Worm (Caenorhabditis elegans) whole organism, L1 larva: ENCODE results near the gene W07E6.5.

Source experiments
- C04F5.9 ChIP-seq: sonication (generic microtip); optimal IDR thresholded peaks from 2 replicates; lab custom pipeline; 2016; ENCODE audit warnings: missing genetic modification characterization, missing compliant biosample characterization
- C16A3.4 ChIP-seq: fragments of 150-350 bp; optimal IDR thresholded peaks from 2 replicates; lab custom pipeline; 2014; ENCODE audit warnings: missing biosample characterization, missing genetic modification characterization
- F16B12.6 ChIP-seq: fragments of 150-350 bp; optimal IDR thresholded peaks from 2 replicates; lab custom pipeline; 2014; ENCODE audit warnings: missing biosample characterization, missing genetic modification characterization
- aha-1 ChIP-seq: fragments of 150-350 bp; optimal IDR thresholded peaks from 2 replicates; lab custom pipeline; 2014; ENCODE audit warnings: missing biosample characterization, missing genetic modification characterization
- ama-1 ChIP-seq: fragments of 150-350 bp; optimal IDR thresholded peaks from 2 replicates; lab custom pipeline; 2014
- blmp-1 ChIP-seq: fragments of 150-350 bp; optimal IDR thresholded peaks from 2 replicates; lab custom pipeline; 2014; ENCODE audit warnings: missing biosample characterization, missing genetic modification characterization
- ceh-82 ChIP-seq, 3 experiments: fragments of 150-350 bp in 1 of 3; sonication (generic microtip) in 2 of 3; optimal IDR thresholded peaks; 2 replicates each; lab custom pipeline; 2014 to 2017; ENCODE audit warnings: missing biosample characterization in 3 of 3, missing genetic modification characterization in 3 of 3
- ceh-90 ChIP-seq: sonication (generic microtip); optimal IDR thresholded peaks from 2 replicates; lab custom pipeline; 2016; ENCODE audit warnings: missing genetic modification characterization, missing compliant biosample characterization
- ces-1 ChIP-seq: fragments of 150-350 bp; optimal IDR thresholded peaks from 2 replicates; lab custom pipeline; 2014; ENCODE audit warnings: missing biosample characterization, missing genetic modification reagents, missing genetic modification characterization
- dpl-1 ChIP-seq, 3 experiments: fragments of 150-350 bp in 2 of 3; sonication (generic microtip) in 1 of 3; optimal IDR thresholded peaks; 2 replicates each; lab custom pipeline; 2014 to 2017; ENCODE audit warnings: missing biosample characterization in 3 of 3, missing genetic modification characterization in 3 of 3, missing genetic modification reagents in 3 of 3
- efl-1 ChIP-seq, 4 experiments: fragments of 150-350 bp; optimal IDR thresholded peaks in 3 of 4; peaks in 1 of 4; 1 replicate in 1 of 4; 2 replicates in 3 of 4; lab custom pipeline; 2014; ENCODE audit warnings: missing biosample characterization in 2 of 4, missing genetic modification characterization in 2 of 4, missing genetic modification reagents in 2 of 4
- egl-13 ChIP-seq: sonication (generic microtip); optimal IDR thresholded peaks from 2 replicates; lab custom pipeline; 2016; ENCODE audit warnings: missing genotype, missing genetic modification reagents, missing genetic modification characterization, missing compliant biosample characterization
- elt-3 ChIP-seq, 6 experiments: fragments of 150-350 bp in 1 of 6; sonication (generic microtip); optimal IDR thresholded peaks; 2 replicates each; lab custom pipeline; 2017 to 2018; ENCODE audit warnings: missing biosample characterization in 6 of 6, missing genetic modification characterization in 6 of 6, inconsistent platforms in 1 of 6
- fkh-4 ChIP-seq: sonication (generic microtip); optimal IDR thresholded peaks from 2 replicates; lab custom pipeline; 2016; ENCODE audit warnings: missing compliant biosample characterization, missing genetic modification characterization, borderline replicate concordance
- fkh-8 ChIP-seq: sonication (generic microtip); optimal IDR thresholded peaks from 2 replicates; lab custom pipeline; 2016; ENCODE audit warnings: mild to moderate bottlenecking, missing genetic modification characterization, missing compliant biosample characterization
- grh-1 ChIP-seq: fragments of 200-800 bp; sonication (Bioruptor generic); IDR thresholded peaks from 2 replicates; pipeline ENCODE4 v1.3.6; 2022; ENCODE audit warnings: missing genetic modification reagents, missing genetic modification characterization, missing compliant biosample characterization
- hlh-17 ChIP-seq: fragments of 200-800 bp; sonication (Bioruptor generic); optimal IDR thresholded peaks from 2 replicates; lab custom pipeline; 2018; ENCODE audit warnings: missing genetic modification characterization, mild to moderate bottlenecking, missing compliant biosample characterization, moderate library complexity, borderline replicate concordance
- irx-1 ChIP-seq: sonication (generic microtip); optimal IDR thresholded peaks from 2 replicates; lab custom pipeline; 2016; ENCODE audit warnings: missing genetic modification characterization, missing compliant biosample characterization
- isw-1 ChIP-seq: fragments of 200-800 bp; sonication (Bioruptor generic); IDR thresholded peaks from 2 replicates; pipeline ENCODE4 v1.3.6; 2022; ENCODE audit warnings: missing genetic modification characterization, missing compliant biosample characterization
- lin-15B ChIP-seq: fragments of 150-350 bp; sonication (generic microtip); optimal IDR thresholded peaks from 3 replicates; lab custom pipeline; 2014; ENCODE audit warnings: missing biosample characterization, missing genetic modification characterization
- lin-35 ChIP-seq, 2 experiments: fragments of 150-350 bp; optimal IDR thresholded peaks; 2 replicates each; lab custom pipeline; 2014; ENCODE audit warnings: missing biosample characterization in 2 of 2, missing genetic modification characterization in 2 of 2, missing genetic modification reagents in 2 of 2
- lir-3 ChIP-seq: sonication (generic microtip); optimal IDR thresholded peaks from 2 replicates; lab custom pipeline; 2016; ENCODE audit warnings: mild to moderate bottlenecking, missing genetic modification characterization, moderate library complexity, missing compliant biosample characterization; ENCODE audit not compliant: poor library complexity
- lsy-2 ChIP-seq, 2 experiments: fragments of 150-350 bp; optimal IDR thresholded peaks; 2 replicates each; lab custom pipeline; 2014; ENCODE audit warnings: missing biosample characterization in 2 of 2, missing genetic modification characterization in 2 of 2
- mab-9 ChIP-seq: fragments of 200-800 bp; sonication (Bioruptor generic); IDR thresholded peaks from 2 replicates; pipeline ENCODE4 v1.3.6; 2022; ENCODE audit warnings: missing genetic modification reagents, missing genetic modification characterization, missing compliant biosample characterization
- mdl-1 ChIP-seq, 2 experiments: fragments of 150-350 bp; optimal IDR thresholded peaks; 2 replicates each; lab custom pipeline; 2014 to 2017; ENCODE audit warnings: missing biosample characterization in 2 of 2, missing genetic modification characterization in 2 of 2, inconsistent platforms in 1 of 2
- mep-1 ChIP-seq: fragments of 150-350 bp; optimal IDR thresholded peaks from 2 replicates; lab custom pipeline; 2014; ENCODE audit warnings: missing biosample characterization, missing genetic modification characterization
- nhr-20 ChIP-seq: sonication (generic microtip); optimal IDR thresholded peaks from 2 replicates; lab custom pipeline; 2016; ENCODE audit warnings: mild to moderate bottlenecking, missing genetic modification characterization, missing compliant biosample characterization
- nhr-237 ChIP-seq: fragments of 150-350 bp; optimal IDR thresholded peaks from 2 replicates; lab custom pipeline; 2014; ENCODE audit warnings: missing biosample characterization, missing genetic modification characterization
- nhr-71 ChIP-seq: sonication (generic microtip); optimal IDR thresholded peaks from 2 replicates; lab custom pipeline; 2016; ENCODE audit warnings: mild to moderate bottlenecking, missing genetic modification characterization, moderate library complexity, missing compliant biosample characterization
- nhr-84 ChIP-seq: sonication (generic microtip); optimal IDR thresholded peaks from 2 replicates; lab custom pipeline; 2017; ENCODE audit warnings: missing biosample characterization, missing genetic modification characterization
- nhr-85 ChIP-seq: sonication (generic microtip); peaks from one replicate; lab custom pipeline; 2016; ENCODE audit warnings: missing genetic modification characterization, inconsistent platforms, missing compliant biosample characterization
- nhr-90 ChIP-seq: sonication (generic microtip); optimal IDR thresholded peaks from 2 replicates; lab custom pipeline; 2016; ENCODE audit warnings: mild to moderate bottlenecking, missing genetic modification characterization, missing compliant biosample characterization; ENCODE audit not compliant: poor library complexity
- pax-3 ChIP-seq: fragments of 200-800 bp; sonication (Bioruptor generic); optimal IDR thresholded peaks from 2 replicates; lab custom pipeline; 2018; ENCODE audit warnings: mild to moderate bottlenecking, missing genetic modification characterization, moderate library complexity, missing compliant biosample characterization
- pqm-1 ChIP-seq: sonication (generic microtip); optimal IDR thresholded peaks from 3 replicates; lab custom pipeline; 2017; ENCODE audit warnings: missing biosample characterization, missing genetic modification characterization
- rnt-1 ChIP-seq: sonication (generic microtip); optimal IDR thresholded peaks from 2 replicates; lab custom pipeline; 2016; ENCODE audit warnings: mild to moderate bottlenecking, missing genetic modification characterization, moderate library complexity, missing compliant biosample characterization
- skn-1 ChIP-seq: fragments of 150-350 bp; optimal IDR thresholded peaks from 2 replicates; lab custom pipeline; 2014; ENCODE audit warnings: missing biosample characterization, missing genetic modification characterization
- snu-23 ChIP-seq: sonication (generic microtip); optimal IDR thresholded peaks from 2 replicates; lab custom pipeline; 2016; ENCODE audit warnings: missing genetic modification characterization, missing compliant biosample characterization
- swsn-7 ChIP-seq: sonication (generic microtip); optimal IDR thresholded peaks from 2 replicates; lab custom pipeline; 2016; ENCODE audit warnings: missing genetic modification characterization, missing compliant biosample characterization
- tbx-2 ChIP-seq: sonication (generic microtip); optimal IDR thresholded peaks from 2 replicates; lab custom pipeline; 2016; ENCODE audit warnings: missing genetic modification characterization, missing compliant biosample characterization
- unc-30 ChIP-seq: sonication (generic microtip); optimal IDR thresholded peaks from 2 replicates; lab custom pipeline; 2017; ENCODE audit warnings: missing biosample characterization, missing genetic modification characterization
- unc-86 ChIP-seq: sonication (generic microtip); optimal IDR thresholded peaks from 2 replicates; lab custom pipeline; 2016; ENCODE audit warnings: missing genetic modification characterization, missing compliant biosample characterization
- unc-98 ChIP-seq: fragments of 200-800 bp; sonication (Bioruptor generic); IDR thresholded peaks from 2 replicates; pipeline ENCODE4 v1.3.6; 2022; ENCODE audit warnings: missing genetic modification characterization, missing compliant biosample characterization
- vab-15 ChIP-seq: sonication (generic microtip); optimal IDR thresholded peaks from 2 replicates; lab custom pipeline; 2017; ENCODE audit warnings: missing genotype, mild to moderate bottlenecking, missing genetic modification characterization, missing compliant biosample characterization
- xbp-1 ChIP-seq: sonication (generic microtip); optimal IDR thresholded peaks from 2 replicates; lab custom pipeline; 2016; ENCODE audit warnings: missing genetic modification characterization, missing compliant biosample characterization
- ztf-11 ChIP-seq, 2 experiments: sonication (generic microtip); optimal IDR thresholded peaks; 2 replicates each; lab custom pipeline; 2016 to 2017; ENCODE audit warnings: missing genetic modification characterization in 2 of 2, missing biosample characterization in 1 of 2, missing compliant biosample characterization in 1 of 2
- ztf-4 ChIP-seq: fragments of 150-350 bp; optimal IDR thresholded peaks from 2 replicates; lab custom pipeline; 2014; ENCODE audit warnings: missing biosample characterization, missing genetic modification characterization

W07E6.5 gene

ce11 chrII:475890-476420 is 2.7 kb downstream of the W07E6.5 start, which contains the start of gene nsun-1:
nsun-1 (minus strand) TSS chrII:475940.
- peak; percentile 28 for TF ChIP-seq unc-86 (tag; lab: Kevin White, UChicago)
- peak; percentile 93 for TF ChIP-seq rnt-1 (tag; lab: Kevin White, UChicago)
- peak; percentile 1 to 83 (median 42) for TF ChIP-seq ceh-82 (tag; optimal IDR thresholded peaks at IDR 0.05; lab: Kevin White, UChicago)
- TF ChIP-seq fkh-8, result peak; percentile 63
- TF ChIP-seq lin-35 (GFP tag; optimal IDR thresholded peaks at IDR 0.05; lab: Kevin White, UChicago), result peak; percentile 62 to 63
- TF ChIP-seq efl-1 (optimal IDR thresholded peaks at IDR 0.05; lab: Kevin White, UChicago), result peak; percentile 64 to 70
- peak; percentile 75 to 94 for TF ChIP-seq efl-1 (GFP tag; optimal IDR thresholded peaks at IDR 0.05 in 1 of 2; lab: Kevin White, UChicago)
- peak in 1 of 6 experiments; percentile 11 for TF ChIP-seq elt-3 (tag; optimal IDR thresholded peaks at IDR 0.05; lab: Kevin White, UChicago)
- TF ChIP-seq nhr-237, result no peak
- TF ChIP-seq lir-3 (tag; lab: Kevin White, UChicago), result peak; percentile 72
- peak in 1 of 2 experiments; percentile 52 for TF ChIP-seq ztf-11 (tag; optimal IDR thresholded peaks at IDR 0.05; lab: Kevin White, UChicago)
- TF ChIP-seq snu-23 (GFP tag; lab: Kevin White, UChicago), result peak; percentile 52
- no peak for TF ChIP-seq ztf-4
- peak; percentile 71 for TF ChIP-seq lin-15B
- no peak for TF ChIP-seq nhr-20 (tag; lab: Kevin White, UChicago)
- TF ChIP-seq ama-1 (lab: Kevin White, UChicago), result no peak
- peak; percentile 78 for TF ChIP-seq ceh-90 (tag; lab: Kevin White, UChicago)
- TF ChIP-seq irx-1 (tag; lab: Kevin White, UChicago), result peak; percentile 42
- TF ChIP-seq tbx-2, result peak; percentile 64
- TF ChIP-seq aha-1 (tag; lab: Kevin White, UChicago), result no peak
- peak; percentile 60 for TF ChIP-seq skn-1 (tag; lab: Kevin White, UChicago)
- TF ChIP-seq C16A3.4 (tag; lab: Kevin White, UChicago), result peak; percentile 61
- peak; percentile 52 for TF ChIP-seq mep-1 (tag; lab: Kevin White, UChicago)
- peak; percentile 43 for TF ChIP-seq xbp-1 (tag; lab: Kevin White, UChicago)
- no peak for TF ChIP-seq mdl-1 (tag; optimal IDR thresholded peaks at IDR 0.05; lab: Kevin White, UChicago)
- TF ChIP-seq egl-13 (tag; lab: Kevin White, UChicago), result peak; percentile 1
- peak; percentile 0 for TF ChIP-seq C04F5.9 (tag; lab: Kevin White, UChicago)
- peak; percentile 12 for TF ChIP-seq fkh-4 (tag; lab: Kevin White, UChicago)
- TF ChIP-seq lsy-2 (tag; optimal IDR thresholded peaks at IDR 0.05; lab: Kevin White, UChicago), result peak; percentile 27 to 66
- peak; percentile 28 for TF ChIP-seq pax-3 (tag; lab: Kevin White, UChicago)
- TF ChIP-seq vab-15 (tag; lab: Kevin White, UChicago), result no peak
- peak; percentile 36 to 69 (median 44) for TF ChIP-seq dpl-1 (GFP tag; optimal IDR thresholded peaks at IDR 0.05; lab: Kevin White, UChicago)
- TF ChIP-seq F16B12.6 (tag; lab: Kevin White, UChicago), result peak; percentile 46
- TF ChIP-seq blmp-1 (tag; lab: Kevin White, UChicago), result peak; percentile 16
- TF ChIP-seq ces-1, result no peak
- TF ChIP-seq unc-98 (GFP tag; lab: Robert Waterston, UW), result peak; percentile 39; the same call in 1 of the 2 replicates
- no peak for TF ChIP-seq unc-30 (tag; lab: Kevin White, UChicago)
- peak; percentile 46 for TF ChIP-seq isw-1
- TF ChIP-seq grh-1 (GFP tag; lab: Robert Waterston, UW), result 0 out of 2 replicates have a peak, but pooled peaks have one; percentile 12

ce11 chrII:484328-484916 is 11.1 kb downstream of the W07E6.5 start, which contains the start of the genes gldi-1 and prp-21:
gldi-1 (minus strand) TSS chrII:484378.
prp-21 (plus strand) TSS chrII:484866.
- TF ChIP-seq mab-9 (GFP tag; lab: Robert Waterston, UW), result no peak
- no peak for TF ChIP-seq hlh-17 (GFP tag; lab: Kevin White, UChicago)
- peak; percentile 57 for TF ChIP-seq nhr-71 (tag; lab: Kevin White, UChicago)
- peak; percentile 16 for TF ChIP-seq mep-1 (tag; lab: Kevin White, UChicago)
- TF ChIP-seq tbx-2, result peak; percentile 37
- TF ChIP-seq nhr-85 (tag; lab: Kevin White, UChicago), result peak; percentile 79
- TF ChIP-seq lin-15B, result peak; percentile 49
- TF ChIP-seq efl-1 (optimal IDR thresholded peaks at IDR 0.05; lab: Kevin White, UChicago), result peak; percentile 31 to 42
- TF ChIP-seq efl-1 (GFP tag; optimal IDR thresholded peaks at IDR 0.05 in 1 of 2; lab: Kevin White, UChicago), result peak; percentile 54 to 87
- peak in 1 of 2 experiments; percentile 63 for TF ChIP-seq ztf-11 (tag; optimal IDR thresholded peaks at IDR 0.05; lab: Kevin White, UChicago)
- peak; percentile 74 for TF ChIP-seq irx-1 (tag; lab: Kevin White, UChicago)
- TF ChIP-seq snu-23 (GFP tag; lab: Kevin White, UChicago), result peak; percentile 39
- no peak for TF ChIP-seq nhr-84 (tag; lab: Kevin White, UChicago)
- TF ChIP-seq fkh-4 (tag; lab: Kevin White, UChicago), result peak; percentile 55
- TF ChIP-seq C16A3.4 (tag; lab: Kevin White, UChicago), result peak; percentile 6
- peak; percentile 22 for TF ChIP-seq swsn-7
- TF ChIP-seq nhr-90 (tag; lab: Kevin White, UChicago), result peak; percentile 3
- peak; percentile 6 for TF ChIP-seq pax-3 (tag; lab: Kevin White, UChicago)
- TF ChIP-seq pqm-1 (tag; lab: Kevin White, UChicago), result no peak
- TF ChIP-seq dpl-1 (GFP tag; optimal IDR thresholded peaks at IDR 0.05; lab: Kevin White, UChicago), result peak; percentile 29 to 62 (median 41)
- peak; percentile 11 for TF ChIP-seq egl-13 (tag; lab: Kevin White, UChicago)
- peak; percentile 52 to 65 for TF ChIP-seq lsy-2 (tag; optimal IDR thresholded peaks at IDR 0.05; lab: Kevin White, UChicago)
- TF ChIP-seq ceh-90 (tag; lab: Kevin White, UChicago), result peak; percentile 79
- no peak for TF ChIP-seq elt-3 (tag; optimal IDR thresholded peaks at IDR 0.05; lab: Kevin White, UChicago)
- TF ChIP-seq unc-86 (tag; lab: Kevin White, UChicago), result no peak
- TF ChIP-seq isw-1, result peak; percentile 24; the same call in 1 of the 2 replicates
